Worm (Caenorhabditis elegans): ENCODE measurements around the gene jmjd-5.

jmjd-5 gene

DNA sequence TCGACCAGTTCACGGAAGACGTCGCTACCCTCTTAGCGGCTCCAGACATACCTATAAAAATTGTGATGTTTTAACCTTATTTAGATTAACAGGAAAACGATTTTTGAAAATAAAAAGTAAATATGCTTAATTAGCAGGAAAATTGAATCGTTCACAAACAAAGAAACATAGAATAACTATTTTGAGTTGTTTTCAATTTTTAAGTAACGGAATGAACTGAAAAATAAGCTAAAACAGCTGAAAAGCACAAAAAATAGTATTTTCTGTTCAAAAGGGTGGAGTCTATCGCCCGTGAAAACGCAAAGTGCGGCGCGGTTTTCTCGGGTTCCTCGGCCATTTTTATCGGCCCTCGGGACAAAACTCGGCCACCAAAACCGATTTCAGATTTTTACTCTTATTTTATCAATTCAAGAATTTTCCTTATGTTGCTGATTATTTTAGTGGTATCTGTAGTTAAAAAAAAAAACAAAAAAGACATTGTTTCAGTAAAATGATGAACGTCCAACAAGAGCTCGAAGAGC lies 3.4 kb upstream of the jmjd-5 start, which contains the start of the genes atp-5 and lmtr-3:
atp-5 (minus strand) TSS at position 51 of the 521 bp plus-strand sequence.
lmtr-3 (plus strand) TSS at position 370 of the 521 bp plus-strand sequence.
- TF ChIP-seq mxl-3 (GFP tag; optimal IDR thresholded peaks at IDR 0.05) = peak; percentile 76
- no peak for TF ChIP-seq pqm-1 (tag; optimal IDR thresholded peaks at IDR 0.05)
- TF ChIP-seq zip-2 (tag; optimal IDR thresholded peaks at IDR 0.05) = no peak
- TF ChIP-seq daf-19 (GFP tag; conservative IDR thresholded peaks at IDR 0.05) = no peak
- TF ChIP-seq mxl-2 (GFP tag; conservative IDR thresholded peaks at IDR 0.05) = no peak
- TF ChIP-seq F10B5.3 (tag; optimal IDR thresholded peaks at IDR 0.05) = no peak
- peak; percentile 85 for TF ChIP-seq ceh-44 (GFP tag; IDR thresholded peaks at IDR 0.05)
- TF ChIP-seq attf-4 (tag; optimal IDR thresholded peaks at IDR 0.05) = no peak
- peak; percentile 93 for TF ChIP-seq hlh-30 (tag; optimal IDR thresholded peaks at IDR 0.05; ENCODE audit: insufficient read depth)
- no peak; the same call in 1 of the 2 replicates for TF ChIP-seq madf-9 (GFP tag; conservative IDR thresholded peaks at IDR 0.05)
- TF ChIP-seq arid-1 (GFP tag; conservative IDR thresholded peaks at IDR 0.05) = no peak; the same call in 1 of the 2 replicates
- no peak for TF ChIP-seq mdt-29 (GFP tag; IDR thresholded peaks at IDR 0.05)
- no peak for TF ChIP-seq nhr-10 (tag; optimal IDR thresholded peaks at IDR 0.05)
- peak in 1 of 2 experiments; percentile 64; a peak in 1 of 4 replicates for TF ChIP-seq madf-5 (GFP tag; IDR thresholded peaks at IDR 0.05)
- TF ChIP-seq lsy-2 (tag; optimal IDR thresholded peaks at IDR 0.05) = peak in 1 of 2 experiments; percentile 67
- no peak for TF ChIP-seq fos-1 (tag; optimal IDR thresholded peaks at IDR 0.05)
- TF ChIP-seq sdz-12 (GFP tag; optimal IDR thresholded peaks at IDR 0.05) = no peak
- TF ChIP-seq nhr-28 (tag; optimal IDR thresholded peaks at IDR 0.05) = peak; percentile 69
- peak; percentile 20; the same call in 1 of the 2 replicates for TF ChIP-seq ctbp-1 (GFP tag; IDR thresholded peaks at IDR 0.05)
- TF ChIP-seq D1046.2 (GFP tag; IDR thresholded peaks at IDR 0.05) = no peak
- TF ChIP-seq nhr-42 (GFP tag; IDR thresholded peaks at IDR 0.05) = peak; percentile 62; the same call in 1 of the 2 replicates
- TF ChIP-seq zag-1 (tag; optimal IDR thresholded peaks at IDR 0.05) = no peak
- no peak for TF ChIP-seq daf-16 (GFP tag; optimal IDR thresholded peaks at IDR 0.05)
- TF ChIP-seq daf-16 (tag; optimal IDR thresholded peaks at IDR 0.05) = peak; percentile 47
- no peak for TF ChIP-seq daf-8 (GFP tag; IDR thresholded peaks at IDR 0.05)
- TF ChIP-seq unc-39 (tag; optimal IDR thresholded peaks at IDR 0.05) = no peak
- no peak for TF ChIP-seq nhr-102 (tag; optimal IDR thresholded peaks at IDR 0.05)
- peak; percentile 68 for TF ChIP-seq dve-1 (tag; optimal IDR thresholded peaks at IDR 0.05; ENCODE audit: insufficient read depth)
- TF ChIP-seq daf-12 (tag; optimal IDR thresholded peaks at IDR 0.05) = no peak
- TF ChIP-seq lin-15B (tag; optimal IDR thresholded peaks at IDR 0.05) = no peak
- TF ChIP-seq mes-2 (tag; optimal IDR thresholded peaks at IDR 0.05; ENCODE audit: poor library complexity, severe bottlenecking) = peak; percentile 99
- no peak for TF ChIP-seq aly-2 (tag; optimal IDR thresholded peaks at IDR 0.05)
- TF ChIP-seq ZK546.5 (tag; optimal IDR thresholded peaks at IDR 0.05) = no peak
- peak; percentile 78 for TF ChIP-seq dmd-9 (GFP tag; IDR thresholded peaks at IDR 0.05)
- TF ChIP-seq tra-1 (GFP tag; IDR thresholded peaks at IDR 0.05) = peak; percentile 65; the same call in 1 of the 2 replicates
- peak in 1 of 2 experiments; percentile 91 for TF ChIP-seq hif-1 (tag; optimal IDR thresholded peaks at IDR 0.05)
- TF ChIP-seq jun-1 (tag; optimal IDR thresholded peaks at IDR 0.05) = no peak
- peak; percentile 32; the same call in 1 of the 2 replicates for TF ChIP-seq T26A8.4 (GFP tag; IDR thresholded peaks at IDR 0.05)
- TF ChIP-seq ztf-7 (tag; optimal IDR thresholded peaks at IDR 0.05) = no peak
- TF ChIP-seq ZK337.2 (GFP tag; IDR thresholded peaks at IDR 0.05) = peak; percentile 86; the same call in 1 of the 2 replicates
- peak; percentile 96 for TF ChIP-seq unc-130 (GFP tag; optimal IDR thresholded peaks at IDR 0.05)
- TF ChIP-seq mdl-1 (tag; optimal IDR thresholded peaks at IDR 0.05) = peak in 1 of 2 experiments; percentile 48
- TF ChIP-seq nhr-77 (tag; optimal IDR thresholded peaks at IDR 0.05) = peak; percentile 8
- peak; percentile 31 for TF ChIP-seq duxl-1 (tag; optimal IDR thresholded peaks at IDR 0.05; ENCODE audit: poor library complexity)
- peak; percentile 50 for TF ChIP-seq nhr-48 (tag; optimal IDR thresholded peaks at IDR 0.05)
- peak; percentile 70 for TF ChIP-seq dpl-1 (GFP tag; optimal IDR thresholded peaks at IDR 0.05)
- TF ChIP-seq nhr-41 (GFP tag; IDR thresholded peaks at IDR 0.05) = no peak
- TF ChIP-seq nhr-25 (tag; optimal IDR thresholded peaks at IDR 0.05; ENCODE audit: borderline replicate concordance, insufficient read depth) = peak; percentile 52
- TF ChIP-seq skn-1 (tag; optimal IDR thresholded peaks at IDR 0.05) = no peak
- peak; percentile 79 for TF ChIP-seq hlh-11 (tag; optimal IDR thresholded peaks at IDR 0.05)
